Worm (Caenorhabditis elegans): ENCODE measurements around the gene Y64H9A.2.

The Y64H9A.2 gene

ce11 chrX:5086212-5086611, 42.4 kb downstream of the Y64H9A.2 start:
- TF ChIP-seq aly-1 (tag; optimal IDR thresholded peaks at IDR 0.05) (no peak), ceh-13 (GFP tag; optimal IDR thresholded peaks at IDR 0.05) (no peak), ceh-36 (tag; optimal IDR thresholded peaks at IDR 0.05) (no peak), scrt-1 (GFP tag; IDR thresholded peaks at IDR 0.05) (no peak), B0310.2 (tag; optimal IDR thresholded peaks at IDR 0.05) (no peak), F13C5.2 (tag; optimal IDR thresholded peaks at IDR 0.05) (no peak), tbx-11 (GFP tag; IDR thresholded peaks at IDR 0.05) (no peak), hmg-4 (GFP tag; optimal IDR thresholded peaks at IDR 0.05) (no peak), ets-7 (tag; optimal IDR thresholded peaks at IDR 0.05) (no peak), flt-1 (GFP tag; IDR thresholded peaks at IDR 0.05) (no peak), sea-1 (GFP tag; conservative IDR thresholded peaks at IDR 0.05) (no peak), ama-1 (optimal IDR thresholded peaks at IDR 0.05) (no peak), pes-1 (GFP tag; IDR thresholded peaks at IDR 0.05) (no peak)

ce11 chrX:5087366-5087891, 43.7 kb downstream of the Y64H9A.2 start, which contains the start of gene pnk-4:
Gene pnk-4, plus strand, starts transcription at chrX:5087841.
- TF ChIP-seq ceh-36 (tag; optimal IDR thresholded peaks at IDR 0.05): no peak
- no peak for TF ChIP-seq tbx-37 (GFP tag; conservative IDR thresholded peaks at IDR 0.05)
- no peak for TF ChIP-seq flt-1 (GFP tag; IDR thresholded peaks at IDR 0.05)
- TF ChIP-seq hnd-1 (tag; optimal IDR thresholded peaks at IDR 0.05): no peak
- TF ChIP-seq hmbx-1 (tag; optimal IDR thresholded peaks at IDR 0.05): no peak
- no peak for TF ChIP-seq F13C5.2 (tag; optimal IDR thresholded peaks at IDR 0.05)

- TF ChIP-seq ets-7 (tag; optimal IDR thresholded peaks at IDR 0.05): no peak
- TF ChIP-seq ceh-13 (GFP tag; optimal IDR thresholded peaks at IDR 0.05): no peak
- TF ChIP-seq hmg-4 (GFP tag; optimal IDR thresholded peaks at IDR 0.05): no peak
- TF ChIP-seq tbx-37 (GFP tag; conservative IDR thresholded peaks at IDR 0.05): no peak
- TF ChIP-seq B0310.2 (tag; optimal IDR thresholded peaks at IDR 0.05): no peak
- TF ChIP-seq aly-1 (tag; optimal IDR thresholded peaks at IDR 0.05): no peak
- TF ChIP-seq tra-4 (tag; optimal IDR thresholded peaks at IDR 0.05): no peak
- TF ChIP-seq ama-1 (optimal IDR thresholded peaks at IDR 0.05): no peak
- TF ChIP-seq F13C5.2 (tag; optimal IDR thresholded peaks at IDR 0.05): no peak
- no peak for TF ChIP-seq pes-1 (GFP tag; IDR thresholded peaks at IDR 0.05)
- TF ChIP-seq hmbx-1 (tag; optimal IDR thresholded peaks at IDR 0.05): no peak
- TF ChIP-seq scrt-1 (GFP tag; IDR thresholded peaks at IDR 0.05): no peak
- TF ChIP-seq ceh-36 (tag; optimal IDR thresholded peaks at IDR 0.05): no peak
- no peak for TF ChIP-seq flt-1 (GFP tag; IDR thresholded peaks at IDR 0.05)
- no peak for TF ChIP-seq sea-1 (GFP tag; conservative IDR thresholded peaks at IDR 0.05)
- TF ChIP-seq hnd-1 (tag; optimal IDR thresholded peaks at IDR 0.05): no peak
- no peak for TF ChIP-seq tbx-11 (GFP tag; IDR thresholded peaks at IDR 0.05)
Observed at ce11 chrX:5093997-5094396, 50.2 kb downstream of the Y64H9A.2 start.
